Worm (Caenorhabditis elegans) whole organism, L4 larva: ENCODE results near the gene dod-20.

Experiments used
- aly-2 ChIP-seq: sonication (generic microtip); optimal IDR thresholded peaks from 2 replicates; lab custom pipeline; 2018; ENCODE audit warnings: missing biosample characterization, missing genetic modification characterization
- mdl-1 ChIP-seq, 2 experiments: fragments of 150-350 bp in 1 of 2; sonication (generic microtip) in 1 of 2; optimal IDR thresholded peaks; 2 replicates each; lab custom pipeline; 2014 to 2017; ENCODE audit warnings: missing biosample characterization in 2 of 2, missing genetic modification characterization in 2 of 2
- nhr-77 ChIP-seq: fragments of 150-350 bp; optimal IDR thresholded peaks from 2 replicates; lab custom pipeline; 2014; ENCODE audit warnings: missing biosample characterization, missing genetic modification characterization

DNA sequence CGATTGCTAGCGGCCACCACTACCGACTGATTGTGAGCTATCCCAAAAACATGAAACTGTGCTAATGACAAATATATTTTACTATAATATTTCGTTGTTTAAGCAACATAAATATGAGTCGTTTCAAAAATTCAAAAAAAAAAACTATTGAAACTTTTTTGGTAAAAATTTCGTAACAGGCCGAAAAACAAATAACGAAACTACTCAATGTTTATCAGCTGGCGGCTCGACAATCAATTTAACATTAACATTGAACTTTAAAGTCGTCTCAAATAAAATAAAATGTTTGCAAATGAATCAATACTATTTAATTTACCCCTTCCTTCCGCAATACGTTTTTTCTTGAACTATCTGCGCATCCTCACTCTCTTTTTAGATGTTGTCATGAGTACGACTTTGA is 35.6 kb downstream of the dod-20 start:
- TF ChIP-seq aly-2 (tag; lab: Kevin White, UChicago) (no peak), mdl-1 (tag; optimal IDR thresholded peaks at IDR 0.05; lab: Kevin White, UChicago) (no peak), nhr-77 (tag; lab: Kevin White, UChicago) (no peak)
